Worm (Caenorhabditis elegans) whole organism, L1 larva: ENCODE data around the gene C16C8.17.

Experiments used
- Y116A8C.19 ChIP-seq: sonication (generic microtip); optimal IDR thresholded peaks from 2 replicates; lab custom pipeline; 2016; ENCODE audit warnings: missing compliant biosample characterization, missing genetic modification characterization, borderline replicate concordance
- ama-1 ChIP-seq: fragments of 150-350 bp; optimal IDR thresholded peaks from 2 replicates; lab custom pipeline; 2014
- ceh-82 ChIP-seq, 3 experiments: fragments of 150-350 bp in 1 of 3; sonication (generic microtip) in 2 of 3; optimal IDR thresholded peaks; 2 replicates each; lab custom pipeline; 2014 to 2017; ENCODE audit warnings: missing biosample characterization in 3 of 3, missing genetic modification characterization in 3 of 3
- elt-3 ChIP-seq, 6 experiments: fragments of 150-350 bp in 1 of 6; sonication (generic microtip); optimal IDR thresholded peaks; 2 replicates each; lab custom pipeline; 2017 to 2018; ENCODE audit warnings: missing biosample characterization in 6 of 6, missing genetic modification characterization in 6 of 6, inconsistent platforms in 1 of 6
- lin-13 ChIP-seq: fragments of 150-350 bp; optimal IDR thresholded peaks from 2 replicates; lab custom pipeline; 2014; ENCODE audit warnings: missing biosample characterization, missing genetic modification reagents, missing genetic modification characterization
- mab-9 ChIP-seq: fragments of 200-800 bp; sonication (Bioruptor generic); IDR thresholded peaks from 2 replicates; pipeline ENCODE4 v1.3.6; 2022; ENCODE audit warnings: missing genetic modification reagents, missing genetic modification characterization, missing compliant biosample characterization
- mdl-1 ChIP-seq, 2 experiments: fragments of 150-350 bp; optimal IDR thresholded peaks; 2 replicates each; lab custom pipeline; 2014 to 2017; ENCODE audit warnings: missing biosample characterization in 2 of 2, missing genetic modification characterization in 2 of 2, inconsistent platforms in 1 of 2
- nhr-11 ChIP-seq: fragments of 150-350 bp; optimal IDR thresholded peaks from 2 replicates; lab custom pipeline; 2014; ENCODE audit warnings: missing biosample characterization, missing genetic modification characterization
- nhr-19 ChIP-seq: fragments of 200-800 bp; sonication (Bioruptor generic); conservative IDR thresholded peaks from 2 replicates; pipeline ENCODE4 v1.3.6; 2022; ENCODE audit warnings: missing genetic modification characterization, missing compliant biosample characterization
- nhr-28 ChIP-seq: fragments of 150-350 bp; optimal IDR thresholded peaks from 2 replicates; lab custom pipeline; 2014; ENCODE audit warnings: missing biosample characterization, missing genetic modification characterization
- nhr-71 ChIP-seq: sonication (generic microtip); optimal IDR thresholded peaks from 2 replicates; lab custom pipeline; 2016; ENCODE audit warnings: mild to moderate bottlenecking, missing genetic modification characterization, moderate library complexity, missing compliant biosample characterization
- pax-3 ChIP-seq: fragments of 200-800 bp; sonication (Bioruptor generic); optimal IDR thresholded peaks from 2 replicates; lab custom pipeline; 2018; ENCODE audit warnings: mild to moderate bottlenecking, missing genetic modification characterization, moderate library complexity, missing compliant biosample characterization
- rnt-1 ChIP-seq: sonication (generic microtip); optimal IDR thresholded peaks from 2 replicates; lab custom pipeline; 2016; ENCODE audit warnings: mild to moderate bottlenecking, missing genetic modification characterization, moderate library complexity, missing compliant biosample characterization
- tbx-2 ChIP-seq: sonication (generic microtip); optimal IDR thresholded peaks from 2 replicates; lab custom pipeline; 2016; ENCODE audit warnings: missing genetic modification characterization, missing compliant biosample characterization

DNA sequence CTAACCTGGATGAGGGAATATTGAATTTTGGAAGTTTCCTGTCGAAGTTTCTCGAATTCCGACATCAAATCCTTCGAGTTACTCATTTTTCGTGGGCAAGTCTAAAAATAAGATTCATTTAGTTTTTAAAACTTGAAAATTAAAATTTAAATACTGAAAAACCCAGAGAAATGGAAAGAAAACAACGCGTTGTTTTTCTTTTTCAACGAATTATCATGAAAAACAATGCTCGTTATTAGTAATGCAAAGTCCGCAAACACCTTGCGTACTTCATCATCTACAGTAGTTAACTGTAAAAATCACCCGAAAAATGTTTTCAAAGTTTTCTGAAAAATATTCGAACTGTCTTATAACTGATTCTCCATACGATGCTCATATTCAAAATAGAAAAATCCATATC lies 3.7 kb downstream of the C16C8.17 start, which contains the start of gene C16C8.4:
- no peak for TF ChIP-seq Y116A8C.19 (tag; lab: Kevin White, UChicago)
- TF ChIP-seq mab-9 (GFP tag; lab: Robert Waterston, UW) = no peak
- TF ChIP-seq elt-3 (tag; optimal IDR thresholded peaks at IDR 0.05; lab: Kevin White, UChicago) = no peak
- no peak for TF ChIP-seq rnt-1 (tag; lab: Kevin White, UChicago)
- no peak for TF ChIP-seq lin-13 (GFP tag; lab: Kevin White, UChicago)
- TF ChIP-seq nhr-71 (tag; lab: Kevin White, UChicago) = no peak
- no peak for TF ChIP-seq mdl-1 (tag; optimal IDR thresholded peaks at IDR 0.05; lab: Kevin White, UChicago)
- no peak for TF ChIP-seq nhr-11
- TF ChIP-seq tbx-2 (tag; lab: Kevin White, UChicago) = no peak
- TF ChIP-seq ceh-82 (tag; optimal IDR thresholded peaks at IDR 0.05; lab: Kevin White, UChicago) = no peak
- TF ChIP-seq nhr-19 (GFP tag; lab: Robert Waterston, UW) = no peak
- no peak for TF ChIP-seq ama-1 (lab: Kevin White, UChicago)
- no peak for TF ChIP-seq nhr-28
- TF ChIP-seq pax-3 = no peak
